Fruit fly (Drosophila melanogaster) whole organism, embryonic: ENCODE measurements around the gene Sld5.

Experiments
- Adf1 ChIP-seq: fragments of 200-800 bp; sonication (Bioruptor generic); IDR thresholded peaks from 2 replicates; pipeline ENCODE4 v1.3.6; 2022; ENCODE audit warnings: missing biosample characterization, missing genetic modification characterization
- BEAF-32 ChIP-seq: fragments of 200-800 bp; sonication (Bioruptor generic); optimal IDR thresholded peaks from 3 replicates; lab custom pipeline; 2017; ENCODE audit warnings: missing biosample characterization, missing genetic modification characterization, mild to moderate bottlenecking, moderate library complexity, missing genetic modification reagents
- CG10274 ChIP-seq: fragments of 200-800 bp; sonication (Bioruptor generic); optimal IDR thresholded peaks from 3 replicates; lab custom pipeline; 2017; ENCODE audit warnings: missing biosample characterization, mild to moderate bottlenecking, missing genetic modification characterization
- CG10321 ChIP-seq: fragments of 200-800 bp; sonication (Bioruptor generic); IDR thresholded peaks from 2 replicates; pipeline ENCODE4 v1.3.6; 2022; ENCODE audit warnings: missing biosample characterization, missing genetic modification characterization
- CG11247 ChIP-seq: fragments of 200-800 bp; sonication (Bioruptor generic); IDR thresholded peaks from 2 replicates; pipeline ENCODE4 v1.3.6; 2022; ENCODE audit warnings: missing biosample characterization, missing genetic modification characterization
- CG12071 ChIP-seq: fragments of 200-800 bp; sonication (Bioruptor generic); optimal IDR thresholded peaks from 3 replicates; lab custom pipeline; 2018; ENCODE audit warnings: missing biosample characterization, mild to moderate bottlenecking, missing genetic modification characterization
- CG13287 ChIP-seq: fragments of 200-800 bp; sonication (Bioruptor generic); IDR thresholded peaks from 2 replicates; pipeline ENCODE4 v1.3.6; 2022; ENCODE audit warnings: missing biosample characterization, missing genetic modification characterization; ENCODE audit not compliant: partially characterized antibody
- CG14050 ChIP-seq: fragments of 200-800 bp; sonication (Bioruptor generic); IDR thresholded peaks from 3 replicates; pipeline ENCODE4 v1.3.6; 2022; ENCODE audit warnings: missing biosample characterization, missing genetic modification characterization
- CG14710 ChIP-seq: fragments of 200-800 bp; sonication (Bioruptor generic); optimal IDR thresholded peaks from 3 replicates; lab custom pipeline; 2019; ENCODE audit warnings: missing biosample characterization, mild to moderate bottlenecking, missing genetic modification characterization, moderate library complexity
- CG14860 ChIP-seq: fragments of 200-800 bp; sonication (Bioruptor generic); IDR thresholded peaks from 3 replicates; pipeline ENCODE4 v1.3.6; 2022; ENCODE audit warnings: missing biosample characterization, missing genetic modification characterization; ENCODE audit not compliant: partially characterized antibody
- CG15601 ChIP-seq: fragments of 200-800 bp; sonication (Bioruptor generic); optimal IDR thresholded peaks from 3 replicates; lab custom pipeline; 2019; ENCODE audit warnings: missing biosample characterization, mild to moderate bottlenecking, missing genetic modification characterization, moderate library complexity
- CG16815 ChIP-seq: fragments of 200-800 bp; sonication (Bioruptor generic); optimal IDR thresholded peaks from 3 replicates; lab custom pipeline; 2017; ENCODE audit warnings: missing biosample characterization, mild to moderate bottlenecking, missing genetic modification characterization
- CG17385 ChIP-seq: fragments of 200-800 bp; sonication (Bioruptor generic); optimal IDR thresholded peaks from 3 replicates; lab custom pipeline; 2018; ENCODE audit warnings: missing biosample characterization, mild to moderate bottlenecking, missing genetic modification characterization
- CG3065 ChIP-seq: fragments of 200-800 bp; sonication (Bioruptor generic); optimal IDR thresholded peaks from 2 replicates; lab custom pipeline; 2016; ENCODE audit warnings: missing biosample characterization, missing genetic modification characterization
- CG32532 ChIP-seq: fragments of 200-800 bp; sonication (Bioruptor generic); IDR thresholded peaks from 2 replicates; pipeline ENCODE4 v1.3.6; 2022; ENCODE audit warnings: missing biosample characterization, missing genetic modification characterization
- CG3407 ChIP-seq: fragments of 200-800 bp; sonication (Bioruptor generic); optimal IDR thresholded peaks from 2 replicates; lab custom pipeline; 2018; ENCODE audit warnings: missing biosample characterization, mild to moderate bottlenecking, missing genetic modification characterization
- CG5245 ChIP-seq: fragments of 200-800 bp; sonication (Bioruptor generic); optimal IDR thresholded peaks from 3 replicates; lab custom pipeline; 2016; ENCODE audit warnings: missing biosample characterization, missing genetic modification characterization
- CG7372 ChIP-seq: fragments of 200-800 bp; sonication (Bioruptor generic); IDR thresholded peaks from 2 replicates; pipeline ENCODE4 v1.3.6; 2022; ENCODE audit warnings: missing biosample characterization, missing genetic modification characterization
- CG8281 ChIP-seq: fragments of 200-800 bp; sonication (Bioruptor generic); optimal IDR thresholded peaks from 2 replicates; lab custom pipeline; 2018; ENCODE audit warnings: missing biosample characterization, mild to moderate bottlenecking, missing genetic modification characterization, moderate library complexity
- CG8359 ChIP-seq: fragments of 200-800 bp; sonication (Bioruptor generic); optimal IDR thresholded peaks from 2 replicates; lab custom pipeline; 2017; ENCODE audit warnings: missing biosample characterization, mild to moderate bottlenecking, missing genetic modification characterization, borderline replicate concordance
- CG9932 ChIP-seq: fragments of 200-800 bp; sonication (Bioruptor generic); IDR thresholded peaks from 2 replicates; pipeline ENCODE4 v1.3.6; 2022; ENCODE audit warnings: missing biosample characterization, missing genetic modification characterization
- Dfd ChIP-seq, 2 experiments: fragments of >200 bp; optimal IDR thresholded peaks; 2 replicates each; lab custom pipeline; 2017; ENCODE audit warnings: missing biosample characterization in 2 of 2, missing genetic modification characterization in 2 of 2
- E2f2 ChIP-seq: fragments of 200-800 bp; sonication (Bioruptor generic); IDR thresholded peaks from 2 replicates; pipeline ENCODE4 v1.3.6; 2022; ENCODE audit warnings: missing biosample characterization, missing genetic modification characterization
- Ets97D ChIP-seq: fragments of 200-800 bp; sonication (Bioruptor generic); optimal IDR thresholded peaks from 3 replicates; lab custom pipeline; 2016; ENCODE audit warnings: missing biosample characterization, missing genetic modification characterization
- Fer3 ChIP-seq: fragments of 200-800 bp; sonication (Bioruptor generic); optimal IDR thresholded peaks from 2 replicates; lab custom pipeline; 2018; ENCODE audit warnings: missing biosample characterization, mild to moderate bottlenecking, missing genetic modification characterization, moderate library complexity
- Gug ChIP-seq: fragments of 200-800 bp; sonication (Bioruptor generic); IDR thresholded peaks from 4 replicates; pipeline ENCODE4 v1.3.6; 2022; ENCODE audit warnings: missing biosample characterization, missing genetic modification characterization
- Lim3 ChIP-seq: fragments of 200-800 bp; sonication (Bioruptor generic); IDR thresholded peaks from 2 replicates; pipeline ENCODE4 v1.3.6; 2022; ENCODE audit warnings: missing biosample characterization, missing genetic modification characterization
- MTF-1 ChIP-seq: fragments of 200-800 bp; sonication (Bioruptor generic); optimal IDR thresholded peaks from 2 replicates; lab custom pipeline; 2018; ENCODE audit warnings: missing biosample characterization, mild to moderate bottlenecking, missing genetic modification characterization, borderline replicate concordance
- Mrtf ChIP-seq: fragments of 200-800 bp; sonication (Bioruptor generic); IDR thresholded peaks from 3 replicates; pipeline ENCODE4 v1.3.6; 2022; ENCODE audit warnings: missing biosample characterization, missing genetic modification characterization
- Myb ChIP-seq: fragments of 200-800 bp; sonication (Bioruptor generic); optimal IDR thresholded peaks from 2 replicates; lab custom pipeline; 2016; ENCODE audit warnings: missing biosample characterization, missing genetic modification characterization
- Optix ChIP-seq: fragments of 200-800 bp; sonication (Bioruptor generic); IDR thresholded peaks from 3 replicates; pipeline ENCODE4 v1.3.6; 2022; ENCODE audit warnings: missing biosample characterization, missing genetic modification characterization
- Six4 ChIP-seq: fragments of 200-800 bp; sonication (Bioruptor generic); optimal IDR thresholded peaks from 2 replicates; lab custom pipeline; 2016; ENCODE audit warnings: missing biosample characterization, missing genetic modification characterization
- Sox100B ChIP-seq: fragments of 200-800 bp; sonication (Bioruptor generic); optimal IDR thresholded peaks from 3 replicates; lab custom pipeline; 2018; ENCODE audit warnings: missing biosample characterization, mild to moderate bottlenecking, missing genetic modification characterization
- TFAM ChIP-seq: fragments of 200-800 bp; sonication (Bioruptor generic); optimal IDR thresholded peaks from 2 replicates; lab custom pipeline; 2017; ENCODE audit warnings: missing biosample characterization, missing genetic modification characterization, inconsistent platforms
- Tbp ChIP-seq: fragments of >200 bp; optimal IDR thresholded peaks from 2 replicates; lab custom pipeline; 2018; ENCODE audit warnings: missing biosample characterization, missing genetic modification characterization
- ase ChIP-seq: fragments of 200-800 bp; sonication (Bioruptor generic); IDR thresholded peaks from 3 replicates; pipeline ENCODE4 v1.3.6; 2022; ENCODE audit warnings: missing biosample characterization, missing genetic modification characterization
- dmrt99B ChIP-seq: fragments of 200-800 bp; sonication (Bioruptor generic); optimal IDR thresholded peaks from 2 replicates; lab custom pipeline; 2018; ENCODE audit warnings: missing biosample characterization, mild to moderate bottlenecking, missing genetic modification characterization, moderate library complexity
- exex ChIP-seq: fragments of 200-800 bp; sonication (Bioruptor generic); optimal IDR thresholded peaks from 4 replicates; lab custom pipeline; 2018; ENCODE audit warnings: missing biosample characterization, mild to moderate bottlenecking, missing genetic modification characterization, moderate library complexity
- grn ChIP-seq: fragments of 200-800 bp; sonication (Bioruptor generic); optimal IDR thresholded peaks from 3 replicates; lab custom pipeline; 2017; ENCODE audit warnings: missing biosample characterization, missing genetic modification characterization
- knrl ChIP-seq: fragments of 200-800 bp; sonication (Bioruptor generic); IDR thresholded peaks from 3 replicates; pipeline ENCODE4 v1.3.6; 2022; ENCODE audit warnings: missing biosample characterization, missing genetic modification characterization; ENCODE audit not compliant: partially characterized antibody
- lov ChIP-seq, 2 experiments: fragments of 200-800 bp in 1 of 2; fragments of >200 bp in 1 of 2; sonication (Bioruptor generic) in 1 of 2; IDR thresholded peaks in 1 of 2; optimal IDR thresholded peaks in 1 of 2; 2 replicates in 1 of 2; 3 replicates in 1 of 2; pipeline versions ENCODE4 v1.3.6 to Lab custom; 2017 to 2022; ENCODE audit warnings: missing biosample characterization in 1 of 2, missing genetic modification characterization in 1 of 2
- pita ChIP-seq: fragments of 200-800 bp; sonication (Bioruptor generic); optimal IDR thresholded peaks from 2 replicates; lab custom pipeline; 2017; ENCODE audit warnings: missing biosample characterization, mild to moderate bottlenecking, missing genetic modification characterization
- prd ChIP-seq, 3 experiments: fragments of >200 bp in 2 of 3; fragments of 200-800 bp in 1 of 3; sonication (Bioruptor generic) in 1 of 3; optimal IDR thresholded peaks in 2 of 3; IDR thresholded peaks in 1 of 3; 2 replicates in 2 of 3; 3 replicates in 1 of 3; pipeline versions ENCODE4 v1.3.6 to Lab custom; 2017 to 2022; ENCODE audit warnings: missing biosample characterization in 1 of 3, missing genetic modification characterization in 1 of 3
- schlank ChIP-seq: fragments of 200-800 bp; sonication (Bioruptor generic); optimal IDR thresholded peaks from 2 replicates; lab custom pipeline; 2018; ENCODE audit warnings: missing biosample characterization, mild to moderate bottlenecking, missing genetic modification characterization
- sens ChIP-seq: fragments of 200-800 bp; sonication (Bioruptor generic); peaks from one replicate; lab custom pipeline; 2016; ENCODE audit warnings: missing biosample characterization, missing genetic modification characterization
- tio ChIP-seq: fragments of 200-800 bp; sonication (Bioruptor generic); optimal IDR thresholded peaks from 2 replicates; lab custom pipeline; 2017; ENCODE audit warnings: missing biosample characterization, missing genetic modification characterization, inconsistent platforms
- z ChIP-seq: fragments of 200-800 bp; sonication (Bioruptor generic); IDR thresholded peaks from 3 replicates; pipeline ENCODE4 v1.3.6; 2022; ENCODE audit warnings: missing biosample characterization, missing genetic modification characterization
- zf30C ChIP-seq: fragments of 200-800 bp; sonication (Bioruptor generic); optimal IDR thresholded peaks from 3 replicates; lab custom pipeline; 2018; ENCODE audit warnings: missing biosample characterization, mild to moderate bottlenecking, missing genetic modification characterization

Gene Sld5

DNA sequence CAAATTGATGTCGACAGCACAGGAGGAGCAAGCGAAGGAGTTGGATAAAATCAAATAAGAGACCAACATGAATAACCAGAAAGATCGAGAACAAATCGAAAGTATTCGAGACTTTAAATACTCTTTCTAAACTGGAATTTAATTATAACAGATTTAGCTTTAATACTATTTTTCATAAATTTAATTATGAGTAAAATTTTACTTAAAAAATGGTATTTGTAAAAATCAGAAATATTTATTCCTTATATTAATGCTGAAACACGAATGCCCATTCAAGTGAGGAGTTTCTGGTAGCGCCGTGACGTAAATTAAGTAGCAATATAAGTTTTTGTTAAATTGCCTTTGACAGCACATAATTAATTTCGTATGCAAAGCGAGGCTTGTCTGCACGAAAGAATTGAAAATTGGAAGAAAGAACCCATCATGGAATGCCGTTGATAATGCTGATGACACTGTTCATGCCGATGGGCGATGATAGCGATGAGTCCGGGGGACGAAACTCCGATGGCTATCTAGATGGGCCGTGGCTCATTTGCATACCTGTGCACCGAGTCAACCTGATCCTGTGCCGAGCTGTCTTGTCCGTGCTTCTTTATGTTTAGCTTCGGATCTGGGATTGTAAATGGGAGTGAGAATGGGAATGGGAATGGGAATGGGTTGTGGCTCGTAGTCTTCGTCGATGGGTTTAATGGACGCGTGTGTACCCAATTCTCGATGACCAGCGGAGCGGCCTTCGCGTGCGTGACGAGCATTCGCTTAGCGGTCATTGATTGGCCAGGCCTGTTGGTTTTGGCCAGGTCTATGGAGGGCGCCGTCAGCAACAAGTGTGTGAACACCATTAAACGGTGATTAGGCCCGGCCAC is 43.3 kb downstream of the Sld5 start (continued):
- no peak for TF ChIP-seq knrl (GFP tag; lab: Robert Waterston, UW)
- no peak for TF ChIP-seq zf30C (GFP tag; lab: Kevin White, UChicago)
- TF ChIP-seq BEAF-32 (GFP tag; lab: Kevin White, UChicago) = no peak
- TF ChIP-seq MTF-1 (GFP tag; lab: Kevin White, UChicago) = no peak
- peak; percentile 49 for TF ChIP-seq Sox100B (GFP tag; lab: Kevin White, UChicago)
- TF ChIP-seq CG14050 (GFP tag; lab: Robert Waterston, UW) = no peak
- no peak for TF ChIP-seq Tbp
- no peak for TF ChIP-seq z (GFP tag; lab: Robert Waterston, UW)
- TF ChIP-seq CG10274 = no peak
- TF ChIP-seq ase (GFP tag; lab: Robert Waterston, UW) = no peak
- no peak for TF ChIP-seq CG8281 (tag; lab: Kevin White, UChicago)
- TF ChIP-seq tio (GFP tag; lab: Kevin White, UChicago) = no peak
- TF ChIP-seq CG15601 (tag; lab: Kevin White, UChicago) = peak; percentile 86
- TF ChIP-seq CG9932 = no peak
- TF ChIP-seq CG10321 (GFP tag; lab: Robert Waterston, UW) = no peak
- no peak for TF ChIP-seq CG7372 (GFP tag; lab: Robert Waterston, UW)
- no peak for TF ChIP-seq CG14860 (GFP tag; lab: Robert Waterston, UW)
- no peak for TF ChIP-seq CG13287 (GFP tag; lab: Robert Waterston, UW)
- 0 out of 2 replicates have a peak, but pooled peaks have one; percentile 11 for TF ChIP-seq E2f2
- TF ChIP-seq prd (optimal IDR thresholded peaks at IDR 0.05; lab: Kevin White, UChicago) = no peak
- peak; percentile 33; the same call in 2 of the 3 replicates for TF ChIP-seq prd (GFP tag; IDR thresholded peaks at IDR 0.05; lab: Robert Waterston, UW)
- no peak for TF ChIP-seq exex (tag; lab: Kevin White, UChicago)
- no peak for TF ChIP-seq CG3065
- no peak for TF ChIP-seq Dfd (GFP tag; optimal IDR thresholded peaks at IDR 0.05; lab: Kevin White, UChicago)
- no peak for TF ChIP-seq pita (GFP tag; lab: Kevin White, UChicago)
- no peak for TF ChIP-seq Optix (GFP tag; lab: Robert Waterston, UW)
- TF ChIP-seq CG3407 (GFP tag; lab: Kevin White, UChicago) = peak; percentile 4
- TF ChIP-seq CG16815 = peak; percentile 27
- TF ChIP-seq grn (GFP tag; lab: Kevin White, UChicago) = peak; percentile 97
- no peak for TF ChIP-seq Adf1 (GFP tag; lab: Robert Waterston, UW)
- no peak for TF ChIP-seq CG5245 (GFP tag; lab: Kevin White, UChicago)
- no peak for TF ChIP-seq CG11247
- no peak for TF ChIP-seq Gug (GFP tag; lab: Robert Waterston, UW)
- TF ChIP-seq dmrt99B (tag; lab: Kevin White, UChicago) = peak; percentile 39
- no peak for TF ChIP-seq Mrtf (GFP tag; lab: Robert Waterston, UW)
- TF ChIP-seq Ets97D (GFP tag; lab: Kevin White, UChicago) = no peak
- no peak for TF ChIP-seq schlank (tag; lab: Kevin White, UChicago)
- no peak for TF ChIP-seq lov (optimal IDR thresholded peaks at IDR 0.05; lab: Kevin White, UChicago)
- TF ChIP-seq lov (GFP tag; IDR thresholded peaks at IDR 0.05; lab: Robert Waterston, UW) = 0 out of 3 replicates have a peak, but pooled peaks have one; percentile 17
- TF ChIP-seq Six4 (GFP tag; lab: Kevin White, UChicago) = no peak
- TF ChIP-seq TFAM (GFP tag; lab: Kevin White, UChicago) = no peak
- TF ChIP-seq CG8359 = no peak
- no peak for TF ChIP-seq CG12071
- TF ChIP-seq sens (GFP tag; lab: Kevin White, UChicago) = peak; percentile 73
- TF ChIP-seq Lim3 (GFP tag; lab: Robert Waterston, UW) = no peak
- TF ChIP-seq Fer3 (tag; lab: Kevin White, UChicago) = no peak
- peak; percentile 23; the same call in 1 of the 2 replicates for TF ChIP-seq CG32532 (GFP tag; lab: Robert Waterston, UW)
- peak; percentile 67 for TF ChIP-seq CG14710 (tag; lab: Kevin White, UChicago)
- no peak for TF ChIP-seq Myb (GFP tag; lab: Kevin White, UChicago)
- TF ChIP-seq CG17385 = peak; percentile 12
